Fruit fly (Drosophila melanogaster) whole organism, embryonic: ENCODE results near the gene CG4364.

Experiments
- Asciz ChIP-seq: fragments of 200-800 bp; sonication (Bioruptor generic); optimal IDR thresholded peaks from 2 replicates; lab custom pipeline; 2017; ENCODE audit warnings: missing biosample characterization, mild to moderate bottlenecking, missing genetic modification characterization, missing genetic modification reagents
- CG11504 ChIP-seq: fragments of 200-800 bp; sonication (Bioruptor generic); optimal IDR thresholded peaks from 3 replicates; lab custom pipeline; 2019; ENCODE audit warnings: missing biosample characterization, mild to moderate bottlenecking, missing genetic modification characterization, moderate library complexity
- CG13894 ChIP-seq: fragments of 200-800 bp; sonication (Bioruptor generic); optimal IDR thresholded peaks from 3 replicates; lab custom pipeline; 2018; ENCODE audit warnings: missing biosample characterization, mild to moderate bottlenecking, missing genetic modification characterization, moderate library complexity
- CG17328 ChIP-seq: fragments of 200-800 bp; sonication (Bioruptor generic); IDR thresholded peaks from 2 replicates; pipeline ENCODE4 v1.3.6; 2022; ENCODE audit warnings: missing biosample characterization, missing genetic modification characterization
- CG18599 ChIP-seq: fragments of 200-800 bp; sonication (Bioruptor generic); optimal IDR thresholded peaks from 3 replicates; lab custom pipeline; 2017; ENCODE audit warnings: missing biosample characterization, missing genetic modification characterization, mild to moderate bottlenecking, moderate library complexity, missing genetic modification reagents
- CG2120 ChIP-seq: fragments of 200-800 bp; sonication (Bioruptor generic); optimal IDR thresholded peaks from 3 replicates; lab custom pipeline; 2016; ENCODE audit warnings: missing biosample characterization, missing genetic modification characterization
- CG2678 ChIP-seq: fragments of 200-800 bp; sonication (Bioruptor generic); optimal IDR thresholded peaks from 3 replicates; lab custom pipeline; 2019; ENCODE audit warnings: missing biosample characterization, mild to moderate bottlenecking, missing genetic modification characterization, moderate library complexity
- CG31441 ChIP-seq: fragments of 200-800 bp; sonication (Bioruptor generic); IDR thresholded peaks from 2 replicates; pipeline ENCODE4 v1.3.6; 2022; ENCODE audit warnings: missing biosample characterization, missing genetic modification characterization
- CG3281 ChIP-seq: fragments of 200-800 bp; sonication (Bioruptor generic); optimal IDR thresholded peaks from 3 replicates; lab custom pipeline; 2017; ENCODE audit warnings: missing biosample characterization, mild to moderate bottlenecking, missing genetic modification characterization
- CG7839 ChIP-seq: fragments of 200-800 bp; sonication (Bioruptor generic); optimal IDR thresholded peaks from 3 replicates; lab custom pipeline; 2018; ENCODE audit warnings: missing biosample characterization, mild to moderate bottlenecking, missing genetic modification characterization, moderate library complexity
- CG7963 ChIP-seq: fragments of 200-800 bp; sonication (Bioruptor generic); IDR thresholded peaks from 3 replicates; pipeline ENCODE4 v1.3.6; 2022; ENCODE audit warnings: missing biosample characterization, missing genetic modification characterization; ENCODE audit not compliant: partially characterized antibody
- CG8478 ChIP-seq: fragments of >200 bp; optimal IDR thresholded peaks from 2 replicates; lab custom pipeline; 2018
- D19B ChIP-seq: fragments of 200-800 bp; sonication (Bioruptor generic); optimal IDR thresholded peaks from 2 replicates; lab custom pipeline; 2017; ENCODE audit warnings: missing biosample characterization, mild to moderate bottlenecking, missing genetic modification characterization
- Ets65A ChIP-seq: fragments of 200-800 bp; sonication (Bioruptor generic); peaks from one replicate; lab custom pipeline; 2016; ENCODE audit warnings: missing biosample characterization, missing genetic modification characterization
- Fer1 ChIP-seq: fragments of 200-800 bp; sonication (Bioruptor generic); optimal IDR thresholded peaks from 2 replicates; lab custom pipeline; 2017; ENCODE audit warnings: missing biosample characterization, mild to moderate bottlenecking, missing genetic modification characterization
- Hmr ChIP-seq: fragments of 200-800 bp; sonication (Bioruptor generic); optimal IDR thresholded peaks from 3 replicates; lab custom pipeline; 2017; ENCODE audit warnings: mild to moderate bottlenecking, missing biosample characterization, missing genetic modification reagents, missing genetic modification characterization
- Med ChIP-seq: fragments of 200-800 bp; sonication (Bioruptor generic); peaks from one replicate; lab custom pipeline; 2016; ENCODE audit warnings: missing biosample characterization, missing genetic modification characterization, mild to moderate bottlenecking, inconsistent platforms, moderate library complexity
- Myb ChIP-seq: fragments of 200-800 bp; sonication (Bioruptor generic); optimal IDR thresholded peaks from 2 replicates; lab custom pipeline; 2016; ENCODE audit warnings: missing biosample characterization, missing genetic modification characterization
- Side ChIP-seq: fragments of 200-800 bp; sonication (Bioruptor generic); optimal IDR thresholded peaks from 2 replicates; lab custom pipeline; 2016; ENCODE audit warnings: missing biosample characterization, missing genetic modification characterization
- abd-A ChIP-seq: fragments of 200-800 bp; sonication (Bioruptor generic); optimal IDR thresholded peaks from 3 replicates; lab custom pipeline; 2019; ENCODE audit warnings: missing biosample characterization, mild to moderate bottlenecking, missing genetic modification characterization, moderate library complexity
- amos ChIP-seq: fragments of 200-800 bp; sonication (Bioruptor generic); IDR thresholded peaks from 2 replicates; pipeline ENCODE4 v1.3.6; 2022; ENCODE audit warnings: missing biosample characterization, missing genetic modification characterization; ENCODE audit not compliant: partially characterized antibody
- az2 ChIP-seq: fragments of 200-800 bp; sonication (Bioruptor generic); optimal IDR thresholded peaks from 3 replicates; lab custom pipeline; 2016; ENCODE audit warnings: missing biosample characterization, missing genetic modification characterization
- caup ChIP-seq: fragments of 200-800 bp; sonication (Bioruptor generic); optimal IDR thresholded peaks from 3 replicates; lab custom pipeline; 2017; ENCODE audit warnings: missing biosample characterization, mild to moderate bottlenecking, missing genetic modification characterization, moderate library complexity; ENCODE audit not compliant: severe bottlenecking
- cg ChIP-seq: fragments of 200-800 bp; sonication (Bioruptor generic); optimal IDR thresholded peaks from 3 replicates; lab custom pipeline; 2019; ENCODE audit warnings: missing biosample characterization, mild to moderate bottlenecking, missing genetic modification characterization, moderate library complexity
- crol ChIP-seq: fragments of 200-800 bp; sonication (Bioruptor generic); IDR thresholded peaks from 2 replicates; pipeline ENCODE4 v1.3.6; 2022; ENCODE audit warnings: missing biosample characterization, missing genetic modification characterization
- dmrt99B ChIP-seq: fragments of 200-800 bp; sonication (Bioruptor generic); optimal IDR thresholded peaks from 2 replicates; lab custom pipeline; 2018; ENCODE audit warnings: missing biosample characterization, mild to moderate bottlenecking, missing genetic modification characterization, moderate library complexity
- gem ChIP-seq: fragments of 200-800 bp; sonication (Bioruptor generic); optimal IDR thresholded peaks from 2 replicates; lab custom pipeline; 2019; ENCODE audit warnings: missing biosample characterization, mild to moderate bottlenecking, missing genetic modification characterization, moderate library complexity
- grau ChIP-seq: fragments of 200-800 bp; optimal IDR thresholded peaks from 3 replicates; lab custom pipeline; 2019; ENCODE audit warnings: missing biosample characterization, mild to moderate bottlenecking, missing genetic modification characterization, moderate library complexity
- lab ChIP-seq: fragments of 200-800 bp; sonication (Bioruptor generic); optimal IDR thresholded peaks from 3 replicates; lab custom pipeline; 2017; ENCODE audit warnings: missing biosample characterization, missing genetic modification characterization, mild to moderate bottlenecking, moderate library complexity, missing genetic modification reagents
- lilli ChIP-seq: fragments of 200-800 bp; sonication (Bioruptor generic); optimal IDR thresholded peaks from 3 replicates; lab custom pipeline; 2016; ENCODE audit warnings: missing biosample characterization, missing genetic modification characterization
- onecut ChIP-seq: fragments of 200-800 bp; sonication (Bioruptor generic); IDR thresholded peaks from 2 replicates; pipeline ENCODE4 v1.3.6; 2022; ENCODE audit warnings: missing biosample characterization, missing genetic modification characterization
- row ChIP-seq: fragments of 200-800 bp; sonication (Bioruptor generic); IDR thresholded peaks from 3 replicates; pipeline ENCODE4 v1.3.6; 2022; ENCODE audit warnings: missing biosample characterization, missing genetic modification characterization
- scrt ChIP-seq: fragments of 200-800 bp; sonication (Bioruptor generic); optimal IDR thresholded peaks from 2 replicates; lab custom pipeline; 2018; ENCODE audit warnings: missing biosample characterization, mild to moderate bottlenecking, missing genetic modification characterization, moderate library complexity
- sqz ChIP-seq: fragments of 200-800 bp; sonication (Bioruptor generic); optimal IDR thresholded peaks from 3 replicates; lab custom pipeline; 2018; ENCODE audit warnings: missing biosample characterization, mild to moderate bottlenecking, missing genetic modification characterization
- zf30C ChIP-seq: fragments of 200-800 bp; sonication (Bioruptor generic); optimal IDR thresholded peaks from 3 replicates; lab custom pipeline; 2018; ENCODE audit warnings: missing biosample characterization, mild to moderate bottlenecking, missing genetic modification characterization

CG4364 gene

dm6 chr2L:9757990-9758814, 47.1 kb upstream of the CG4364 start, which contains the start of gene zf30C (continued):
- peak; percentile 84 for TF ChIP-seq CG17328 (GFP tag; lab: Robert Waterston, UW)
- TF ChIP-seq, all 482 proteins: peak for 421

dm6 chr2L:9754817-9755216, 43.7 kb upstream of the CG4364 start:
- peak; percentile 37 for TF ChIP-seq Med (GFP tag; lab: Kevin White, UChicago)
- TF ChIP-seq zf30C: peak; percentile 25
- no peak for TF ChIP-seq CG7963 (GFP tag; lab: Robert Waterston, UW)
- peak; percentile 19 for TF ChIP-seq sqz (GFP tag; lab: Kevin White, UChicago)
- TF ChIP-seq row (GFP tag; lab: Robert Waterston, UW): peak; percentile 60
- TF ChIP-seq Myb (GFP tag; lab: Kevin White, UChicago): peak; percentile 11
- TF ChIP-seq Asciz (GFP tag; lab: Kevin White, UChicago): no peak
- peak; percentile 23 for TF ChIP-seq CG11504 (tag; lab: Kevin White, UChicago)
- TF ChIP-seq Side: no peak
- peak; percentile 20 for TF ChIP-seq Hmr (GFP tag; lab: Kevin White, UChicago)
- TF ChIP-seq CG7839 (tag; lab: Kevin White, UChicago): peak; percentile 29
- no peak for TF ChIP-seq amos (GFP tag; lab: Robert Waterston, UW)
- peak; percentile 2 for TF ChIP-seq grau (tag; lab: Kevin White, UChicago)
- peak; percentile 32 for TF ChIP-seq CG2120 (GFP tag; lab: Kevin White, UChicago)
- TF ChIP-seq lilli: peak; percentile 13
- peak; percentile 38 for TF ChIP-seq Fer1
- TF ChIP-seq CG8478 (lab: Kevin White, UChicago): no peak
- peak; percentile 24 for TF ChIP-seq scrt (GFP tag; lab: Kevin White, UChicago)
- TF ChIP-seq lab (GFP tag; lab: Kevin White, UChicago): peak; percentile 13
- TF ChIP-seq CG3281 (GFP tag; lab: Kevin White, UChicago): peak; percentile 16
- TF ChIP-seq caup (GFP tag; lab: Kevin White, UChicago): peak; percentile 5
- peak; percentile 20 for TF ChIP-seq dmrt99B (tag; lab: Kevin White, UChicago)
- no peak for TF ChIP-seq CG31441 (GFP tag; lab: Robert Waterston, UW)
- TF ChIP-seq gem: peak; percentile 15
- TF ChIP-seq CG2678 (tag; lab: Kevin White, UChicago): peak; percentile 43
- TF ChIP-seq crol: 0 out of 2 replicates have a peak, but pooled peaks have one; percentile 2
- peak; percentile 56 for TF ChIP-seq CG18599 (GFP tag; lab: Kevin White, UChicago)
- peak; percentile 32 for TF ChIP-seq D19B (GFP tag; lab: Kevin White, UChicago)

dm6 chr2L:9753357-9753756, 42.3 kb upstream of the CG4364 start:
- TF ChIP-seq crol (peak; percentile 67), abd-A (peak; percentile 34), az2 (GFP tag; lab: Kevin White, UChicago) (no peak), CG13894 (tag; lab: Kevin White, UChicago) (no peak), onecut (peak; percentile 13; the same call in 1 of the 2 replicates), Ets65A (GFP tag; lab: Kevin White, UChicago) (peak; percentile 51), cg (GFP tag; lab: Kevin White, UChicago) (peak; percentile 9)
